Worm (Caenorhabditis elegans): Measurements from ENCODE around the gene F07C6.2.

DNA sequence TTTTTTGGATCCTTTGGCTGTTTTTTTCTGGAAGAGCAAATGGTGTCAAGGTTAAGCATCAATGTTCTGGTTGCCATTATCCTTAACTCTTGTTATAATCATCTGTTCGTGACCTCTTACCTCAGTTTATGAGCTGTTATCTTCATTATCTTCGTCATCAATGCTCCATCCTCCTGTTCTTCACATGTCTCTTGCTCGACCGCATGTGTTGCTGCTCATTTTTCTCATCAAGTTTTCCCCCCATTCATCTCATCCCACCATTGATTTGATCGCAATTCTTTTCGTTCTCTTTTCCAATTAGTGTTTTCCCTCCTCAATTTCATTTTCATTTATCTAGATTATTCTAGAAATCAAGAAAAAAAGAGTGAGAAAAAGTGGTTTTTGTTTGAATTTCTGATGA lies 26.6 kb downstream of the F07C6.2 start:
- TF ChIP-seq lin-13 (tag; optimal IDR thresholded peaks at IDR 0.05) (no peak), mep-1 (tag; optimal IDR thresholded peaks at IDR 0.05) (no peak), flh-1 (GFP tag; optimal IDR thresholded peaks at IDR 0.05) (no peak), nhr-28 (tag; optimal IDR thresholded peaks at IDR 0.05) (no peak), blmp-1 (tag; optimal IDR thresholded peaks at IDR 0.05) (no peak), unc-39 (tag; optimal IDR thresholded peaks at IDR 0.05) (no peak), unc-62 (GFP tag; optimal IDR thresholded peaks at IDR 0.05) (no peak), snpc-4 (tag; optimal IDR thresholded peaks at IDR 0.05) (no peak), ceh-43 (GFP tag; optimal IDR thresholded peaks at IDR 0.05) (no peak), cnd-1 (tag; optimal IDR thresholded peaks at IDR 0.05) (no peak), nhr-76 (tag; optimal IDR thresholded peaks at IDR 0.05) (no peak), pha-4 (tag; optimal IDR thresholded peaks at IDR 0.05) (no peak)
